Worm (Caenorhabditis elegans): ENCODE measurements around the gene abhd-3.1.

DNA sequence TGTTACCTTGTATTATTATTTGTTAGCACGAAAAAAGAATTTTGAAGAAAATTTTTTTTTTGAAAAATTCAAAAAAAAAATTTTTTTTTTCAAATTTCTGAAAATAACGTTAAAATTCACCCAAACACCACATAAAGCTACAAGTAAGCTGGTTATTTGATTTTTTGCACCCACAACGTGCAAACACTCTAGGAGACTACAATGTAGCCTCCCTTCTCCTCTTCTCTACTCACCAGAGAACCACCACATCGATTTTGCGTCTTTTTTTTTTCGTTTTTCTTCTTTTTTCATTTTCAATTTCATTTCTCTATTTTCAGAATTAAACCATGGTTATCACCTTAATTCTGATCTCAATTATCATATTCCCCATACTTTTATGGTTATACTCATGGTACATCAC is at the start of gene abhd-3.1:
- TF ChIP-seq him-1 (tag; optimal IDR thresholded peaks at IDR 0.05), result no peak
- TF ChIP-seq dao-5 (tag; optimal IDR thresholded peaks at IDR 0.05), result no peak
- no peak for TF ChIP-seq W03F9.2 (tag; optimal IDR thresholded peaks at IDR 0.05)

All from whole organism, L4/young adult.